Fruit fly (Drosophila melanogaster) whole organism, prepupa: ENCODE data around the gene Cp7Fc.
A peak's percentile ranks its signal among the peaks of the same experiment; 100 is the strongest.

Source experiments
- Blimp-1 ChIP-seq: fragments of 200-800 bp; sonication (Bioruptor generic); optimal IDR thresholded peaks from 3 replicates; lab custom pipeline; 2017; ENCODE audit warnings: missing biosample characterization, missing genetic modification characterization, mild to moderate bottlenecking, moderate library complexity, missing genetic modification reagents
- CG10631 ChIP-seq: fragments of 200-800 bp; sonication (Bioruptor generic); optimal IDR thresholded peaks from 2 replicates; lab custom pipeline; 2016; ENCODE audit warnings: missing biosample characterization, missing genetic modification characterization
- CG10669 ChIP-seq: fragments of 200-800 bp; sonication (Bioruptor generic); optimal IDR thresholded peaks from 3 replicates; lab custom pipeline; 2018; ENCODE audit warnings: missing biosample characterization, mild to moderate bottlenecking, missing genetic modification characterization, moderate library complexity
- CG11902 ChIP-seq: fragments of 200-800 bp; sonication (Bioruptor generic); optimal IDR thresholded peaks from 3 replicates; lab custom pipeline; 2016; ENCODE audit warnings: missing biosample characterization, missing genetic modification characterization
- CG16779 ChIP-seq: fragments of 200-800 bp; sonication (Bioruptor generic); optimal IDR thresholded peaks from 3 replicates; lab custom pipeline; 2017; ENCODE audit warnings: missing biosample characterization, mild to moderate bottlenecking, missing genetic modification characterization
- CG3032 ChIP-seq: fragments of 200-800 bp; optimal IDR thresholded peaks from 2 replicates; lab custom pipeline; 2019; ENCODE audit warnings: missing biosample characterization, mild to moderate bottlenecking, missing genetic modification characterization, moderate library complexity
- CG31627 ChIP-seq: fragments of 200-800 bp; sonication (Bioruptor generic); optimal IDR thresholded peaks from 3 replicates; lab custom pipeline; 2016; ENCODE audit warnings: missing biosample characterization, missing genetic modification characterization
- CG34406 ChIP-seq: fragments of 200-800 bp; sonication (Bioruptor generic); optimal IDR thresholded peaks from 3 replicates; lab custom pipeline; 2016; ENCODE audit warnings: missing biosample characterization, missing genetic modification characterization
- CG6276 ChIP-seq: fragments of 200-800 bp; sonication (Bioruptor generic); optimal IDR thresholded peaks from 2 replicates; lab custom pipeline; 2017; ENCODE audit warnings: missing biosample characterization, mild to moderate bottlenecking, missing genetic modification characterization
- CG6808 ChIP-seq: fragments of 200-800 bp; sonication (Bioruptor generic); optimal IDR thresholded peaks from 3 replicates; lab custom pipeline; 2017; ENCODE audit warnings: missing biosample characterization, missing genetic modification characterization, mild to moderate bottlenecking, moderate library complexity, missing genetic modification reagents
- CG7368 ChIP-seq: fragments of 200-800 bp; sonication (Bioruptor generic); optimal IDR thresholded peaks from 3 replicates; lab custom pipeline; 2016; ENCODE audit warnings: missing biosample characterization, missing genetic modification characterization
- CG8319 ChIP-seq: fragments of 200-800 bp; sonication (Bioruptor generic); optimal IDR thresholded peaks from 3 replicates; lab custom pipeline; 2016; ENCODE audit warnings: missing biosample characterization, missing genetic modification characterization
- CG8632 ChIP-seq: fragments of 200-800 bp; sonication (Bioruptor generic); optimal IDR thresholded peaks from 3 replicates; lab custom pipeline; 2016; ENCODE audit warnings: missing biosample characterization, missing genetic modification characterization
- CG9139 ChIP-seq: fragments of 200-800 bp; sonication (Bioruptor generic); optimal IDR thresholded peaks from 3 replicates; lab custom pipeline; 2017; ENCODE audit warnings: missing biosample characterization, mild to moderate bottlenecking, missing genetic modification characterization
- Eip93F ChIP-seq: fragments of 200-800 bp; sonication (Bioruptor generic); optimal IDR thresholded peaks from 2 replicates; lab custom pipeline; 2016; ENCODE audit warnings: missing biosample characterization, mild to moderate bottlenecking, missing genetic modification characterization
- Ets21C ChIP-seq: fragments of 200-800 bp; sonication (Bioruptor generic); optimal IDR thresholded peaks from 3 replicates; lab custom pipeline; 2016; ENCODE audit warnings: missing biosample characterization, missing genetic modification characterization
- Hr38 ChIP-seq: sonication (Bioruptor generic); optimal IDR thresholded peaks from 2 replicates; lab custom pipeline; 2016; ENCODE audit warnings: missing biosample characterization, missing genetic modification characterization
- Met ChIP-seq: fragments of 200-800 bp; sonication (Bioruptor generic); optimal IDR thresholded peaks from 3 replicates; lab custom pipeline; 2016; ENCODE audit warnings: missing biosample characterization, missing genetic modification characterization
- Smox ChIP-seq: fragments of 200-800 bp; sonication (Bioruptor generic); optimal IDR thresholded peaks from 3 replicates; lab custom pipeline; 2016; ENCODE audit warnings: missing biosample characterization, missing genetic modification characterization
- Sox102F ChIP-seq: fragments of 200-800 bp; sonication (Bioruptor generic); optimal IDR thresholded peaks from 2 replicates; lab custom pipeline; 2016; ENCODE audit warnings: missing biosample characterization, mild to moderate bottlenecking, missing genetic modification characterization
- achi ChIP-seq: fragments of 200-800 bp; sonication (Bioruptor generic); optimal IDR thresholded peaks from 3 replicates; lab custom pipeline; 2016; ENCODE audit warnings: missing biosample characterization, missing genetic modification characterization
- acj6 ChIP-seq: fragments of 200-800 bp; sonication (Bioruptor generic); optimal IDR thresholded peaks from 3 replicates; lab custom pipeline; 2016; ENCODE audit warnings: missing biosample characterization, missing genetic modification characterization
- dac ChIP-seq: fragments of 200-800 bp; sonication (Bioruptor generic); optimal IDR thresholded peaks from 2 replicates; lab custom pipeline; 2017; ENCODE audit warnings: missing biosample characterization, mild to moderate bottlenecking, missing genetic modification characterization
- dsx ChIP-seq: fragments of 200-800 bp; optimal IDR thresholded peaks from 3 replicates; lab custom pipeline; 2019; ENCODE audit warnings: missing biosample characterization, mild to moderate bottlenecking, missing genetic modification characterization, moderate library complexity; ENCODE audit not compliant: poor library complexity, severe bottlenecking
- eg ChIP-seq: fragments of 200-800 bp; sonication (Bioruptor generic); IDR thresholded peaks from 3 replicates; pipeline ENCODE4 v1.3.6; 2022; ENCODE audit warnings: missing biosample characterization, missing genetic modification characterization
- esn ChIP-seq: fragments of 200-800 bp; sonication (Bioruptor generic); optimal IDR thresholded peaks from 2 replicates; lab custom pipeline; 2016; ENCODE audit warnings: missing biosample characterization, mild to moderate bottlenecking, missing genetic modification characterization, moderate library complexity
- fd59A ChIP-seq: fragments of 200-800 bp; sonication (Bioruptor generic); optimal IDR thresholded peaks from 2 replicates; lab custom pipeline; 2017; ENCODE audit warnings: missing biosample characterization, mild to moderate bottlenecking, missing genetic modification characterization, missing genetic modification reagents
- fd85E ChIP-seq: fragments of 200-800 bp; sonication (Bioruptor generic); optimal IDR thresholded peaks from 3 replicates; lab custom pipeline; 2016; ENCODE audit warnings: missing biosample characterization, missing genetic modification characterization
- pdm3 ChIP-seq: fragments of 200-800 bp; sonication (Bioruptor generic); optimal IDR thresholded peaks from 3 replicates; lab custom pipeline; 2016; ENCODE audit warnings: missing biosample characterization, missing genetic modification characterization
- salr ChIP-seq, 2 experiments: fragments of 200-800 bp; sonication (Bioruptor generic); optimal IDR thresholded peaks; 3 replicates each; lab custom pipeline; 2016 to 2018; ENCODE audit warnings: missing biosample characterization in 2 of 2, missing genetic modification characterization in 2 of 2, mild to moderate bottlenecking in 1 of 2
- spab ChIP-seq: fragments of 200-800 bp; sonication (Bioruptor generic); optimal IDR thresholded peaks from 2 replicates; lab custom pipeline; 2017; ENCODE audit warnings: missing biosample characterization, mild to moderate bottlenecking, missing genetic modification characterization, missing genetic modification reagents
- svp ChIP-seq: fragments of 200-800 bp; sonication (Bioruptor generic); peaks from one replicate; lab custom pipeline; 2016; ENCODE audit warnings: missing biosample characterization, missing genetic modification characterization
- topi ChIP-seq: fragments of 200-800 bp; sonication (Bioruptor generic); optimal IDR thresholded peaks from 3 replicates; lab custom pipeline; 2016; ENCODE audit warnings: missing biosample characterization, missing genetic modification characterization
- vri ChIP-seq: fragments of 200-800 bp; sonication (Bioruptor generic); optimal IDR thresholded peaks from 3 replicates; lab custom pipeline; 2016; ENCODE audit warnings: missing biosample characterization, mild to moderate bottlenecking, missing genetic modification characterization

Gene Cp7Fc

dm6 chrX:8444279-8444678 lies 32.6 kb upstream of the Cp7Fc start:
- TF ChIP-seq achi (GFP tag; lab: Kevin White, UChicago) (no peak), CG8632 (no peak), CG7368 (GFP tag; lab: Kevin White, UChicago) (no peak), Met (GFP tag; lab: Kevin White, UChicago) (no peak), eg (GFP tag; lab: Robert Waterston, UW) (no peak), Sox102F (GFP tag; lab: Kevin White, UChicago) (no peak), CG10631 (GFP tag; lab: Kevin White, UChicago) (no peak), fd85E (GFP tag; lab: Kevin White, UChicago) (no peak), Blimp-1 (no peak), Smox (GFP tag; lab: Kevin White, UChicago) (no peak), esn (GFP tag; lab: Kevin White, UChicago) (no peak), CG6276 (GFP tag; lab: Kevin White, UChicago) (no peak), CG9139 (no peak), Eip93F (GFP tag; lab: Kevin White, UChicago) (no peak), dsx (no peak), CG8319 (GFP tag; lab: Kevin White, UChicago) (no peak), salr (GFP tag; optimal IDR thresholded peaks at IDR 0.05; lab: Kevin White, UChicago) (no peak), CG16779 (tag; lab: Kevin White, UChicago) (no peak), CG6808 (no peak)

dm6 chrX:8444883-8445572 lies 31.9 kb upstream of the Cp7Fc start:
- no peak for TF ChIP-seq CG10631 (GFP tag; lab: Kevin White, UChicago)
- TF ChIP-seq esn (GFP tag; lab: Kevin White, UChicago) = peak; percentile 14
- TF ChIP-seq, all 60 proteins: peak for 1

DNA sequence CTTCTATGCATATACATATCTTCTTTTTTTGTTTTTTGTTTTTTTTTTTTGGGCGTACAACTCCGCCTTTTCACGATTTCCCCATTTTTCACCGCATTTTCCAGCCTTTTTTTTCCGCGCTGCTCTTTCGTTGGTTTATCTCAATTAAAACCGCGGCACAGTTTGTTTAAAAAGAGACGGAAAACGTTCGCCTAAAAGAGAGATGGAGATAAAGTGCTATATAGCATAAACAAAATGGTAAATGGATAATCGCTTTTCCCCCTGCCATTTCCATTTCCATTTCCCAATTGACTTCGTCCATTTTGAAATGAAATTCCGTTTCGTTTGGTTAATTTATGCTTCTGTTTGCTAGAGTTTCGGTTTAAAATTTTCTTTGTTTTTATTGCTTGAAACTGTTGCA lies 29.8 kb upstream of the Cp7Fc start:
- TF ChIP-seq Sox102F (GFP tag; lab: Kevin White, UChicago) (no peak), pdm3 (GFP tag; lab: Kevin White, UChicago) (no peak), CG34406 (GFP tag; lab: Kevin White, UChicago) (no peak), eg (GFP tag; lab: Robert Waterston, UW) (no peak), CG3032 (tag; lab: Kevin White, UChicago) (no peak), spab (GFP tag; lab: Kevin White, UChicago) (no peak), CG11902 (GFP tag; lab: Kevin White, UChicago) (no peak), acj6 (GFP tag; lab: Kevin White, UChicago) (no peak), Blimp-1 (no peak), CG10669 (GFP tag; lab: Kevin White, UChicago) (no peak)

- TF ChIP-seq pdm3 (GFP tag; lab: Kevin White, UChicago) (no peak), CG11902 (GFP tag; lab: Kevin White, UChicago) (no peak), CG10669 (GFP tag; lab: Kevin White, UChicago) (no peak), CG34406 (GFP tag; lab: Kevin White, UChicago) (no peak), esn (GFP tag; lab: Kevin White, UChicago) (no peak), vri (GFP tag; lab: Kevin White, UChicago) (no peak), topi (GFP tag; lab: Kevin White, UChicago) (no peak), spab (GFP tag; lab: Kevin White, UChicago) (no peak), CG6276 (GFP tag; lab: Kevin White, UChicago) (no peak), CG31627 (GFP tag; lab: Kevin White, UChicago) (no peak), Hr38 (GFP tag; lab: Kevin White, UChicago) (no peak), Ets21C (GFP tag; lab: Kevin White, UChicago) (no peak), CG10631 (GFP tag; lab: Kevin White, UChicago) (no peak), Sox102F (GFP tag; lab: Kevin White, UChicago) (no peak), fd85E (GFP tag; lab: Kevin White, UChicago) (no peak), Eip93F (GFP tag; lab: Kevin White, UChicago) (no peak), svp (GFP tag; lab: Kevin White, UChicago) (no peak), dac (GFP tag; lab: Kevin White, UChicago) (no peak), fd59A (GFP tag; lab: Kevin White, UChicago) (no peak)
Measured at dm6 chrX:8448171-8448570, 28.7 kb upstream of the Cp7Fc start.
